Worm (Caenorhabditis elegans) whole organism, L4 larva: ENCODE measurements around the gene sulp-7.

Source experiments
- ama-1 ChIP-seq: fragments of 150-350 bp; optimal IDR thresholded peaks from 2 replicates; lab custom pipeline; 2014; ENCODE audit warnings: inconsistent platforms, mixed read lengths
- hmg-1.1 ChIP-seq: fragments of 200-800 bp; sonication (Bioruptor generic); IDR thresholded peaks from 2 replicates; pipeline ENCODE4 v1.3.6; 2022; ENCODE audit warnings: missing genetic modification reagents, missing genetic modification characterization, missing compliant biosample characterization
- lin-39 ChIP-seq: fragments of 150-350 bp; optimal IDR thresholded peaks from 2 replicates; lab custom pipeline; 2014; ENCODE audit warnings: missing biosample characterization, missing genetic modification reagents, missing genetic modification characterization
- nhr-28 ChIP-seq: fragments of 150-350 bp; optimal IDR thresholded peaks from 2 replicates; lab custom pipeline; 2014; ENCODE audit warnings: missing biosample characterization, missing genetic modification characterization
- set-16 ChIP-seq: fragments of 200-800 bp; sonication (Bioruptor generic); IDR thresholded peaks from 2 replicates; pipeline ENCODE4 v1.3.6; 2022; ENCODE audit warnings: missing genetic modification reagents, missing genetic modification characterization, missing compliant biosample characterization
- skn-1 ChIP-seq: fragments of 150-350 bp; optimal IDR thresholded peaks from 2 replicates; lab custom pipeline; 2014; ENCODE audit warnings: missing biosample characterization, missing genetic modification characterization
- snpc-4 ChIP-seq: fragments of 150-350 bp; optimal IDR thresholded peaks from 2 replicates; lab custom pipeline; 2014; ENCODE audit warnings: missing biosample characterization, missing genetic modification characterization
- tag-97 ChIP-seq: fragments of 200-800 bp; sonication (Bioruptor generic); IDR thresholded peaks from 2 replicates; pipeline ENCODE4 v1.3.6; 2022; ENCODE audit warnings: missing genetic modification characterization, missing compliant biosample characterization
- unc-62 ChIP-seq, 3 experiments: fragments of 150-350 bp in 1 of 3; sonication (generic microtip); optimal IDR thresholded peaks in 2 of 3; peaks in 1 of 3; 1 replicate in 1 of 3; 2 replicates in 2 of 3; lab custom pipeline; 2014 to 2017; ENCODE audit warnings: missing biosample characterization in 3 of 3, missing genetic modification characterization in 3 of 3, missing genetic modification reagents in 3 of 3, missing genotype in 1 of 3
- ztf-11 ChIP-seq: fragments of 150-350 bp; optimal IDR thresholded peaks from 2 replicates; lab custom pipeline; 2014; ENCODE audit warnings: missing biosample characterization, missing genetic modification characterization

DNA sequence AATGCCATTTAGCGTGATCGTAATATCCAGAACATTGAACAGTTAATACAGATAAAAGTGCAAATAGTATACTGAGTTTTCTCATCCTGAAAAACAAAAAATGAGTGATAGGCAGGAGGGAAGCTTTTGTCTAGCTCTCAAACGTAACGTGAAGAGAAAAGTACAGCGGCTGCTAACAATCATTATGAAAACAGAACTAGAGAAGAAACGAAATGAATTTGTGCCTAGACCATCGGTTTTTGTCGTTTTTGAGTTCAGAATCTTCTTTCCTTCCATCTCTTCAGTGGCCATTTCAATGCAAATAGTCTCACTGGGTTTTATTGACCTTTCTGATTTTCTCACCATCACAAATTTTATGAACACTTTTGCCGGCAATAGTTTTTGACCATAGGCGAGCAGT is 4.7 kb downstream of the sulp-7 start, which contains the start of gene W04G3.7:
- TF ChIP-seq tag-97 (GFP tag; lab: Robert Waterston, UW) (no peak), skn-1 (tag; lab: Kevin White, UChicago) (no peak), nhr-28 (tag; lab: Kevin White, UChicago) (no peak), ama-1 (lab: Kevin White, UChicago) (no peak), ztf-11 (no peak), snpc-4 (tag; lab: Kevin White, UChicago) (no peak), hmg-1.1 (GFP tag; lab: Robert Waterston, UW) (no peak), lin-39 (tag; lab: Kevin White, UChicago) (no peak), set-16 (GFP tag; lab: Robert Waterston, UW) (no peak), unc-62 (GFP tag; optimal IDR thresholded peaks at IDR 0.05 in 1 of 2; lab: Kevin White, UChicago) (no peak), unc-62 (tag; optimal IDR thresholded peaks at IDR 0.05; lab: Kevin White, UChicago) (no peak)
